Worm (Caenorhabditis elegans) whole organism, L2 larva: ENCODE measurements around the gene cmd-1.
A peak's percentile ranks its signal among the peaks of the same experiment; 100 is the strongest.

Source experiments
- C34F6.9 ChIP-seq: fragments of 150-350 bp; optimal IDR thresholded peaks from 2 replicates; lab custom pipeline; 2014; ENCODE audit warnings: missing biosample characterization, missing genetic modification characterization
- F13H6.1 ChIP-seq: sonication (generic microtip); optimal IDR thresholded peaks from 2 replicates; lab custom pipeline; 2016; ENCODE audit warnings: missing genetic modification characterization, missing compliant biosample characterization
- R02D3.7 ChIP-seq: fragments of 150-350 bp; optimal IDR thresholded peaks from 2 replicates; lab custom pipeline; 2014; ENCODE audit warnings: missing biosample characterization, missing genetic modification characterization
- Y55F3AM.14 ChIP-seq: fragments of 200-800 bp; sonication (Bioruptor generic); optimal IDR thresholded peaks from 2 replicates; lab custom pipeline; 2018; ENCODE audit warnings: mild to moderate bottlenecking, missing genetic modification characterization, missing compliant biosample characterization
- alr-1 ChIP-seq: fragments of 150-350 bp; optimal IDR thresholded peaks from 2 replicates; lab custom pipeline; 2014; ENCODE audit warnings: missing biosample characterization, missing genetic modification characterization
- blmp-1 ChIP-seq: sonication (generic microtip); optimal IDR thresholded peaks from 2 replicates; lab custom pipeline; 2017; ENCODE audit warnings: missing genetic modification characterization, mild to moderate bottlenecking, missing compliant biosample characterization, antibody characterized with exemption, moderate library complexity; ENCODE audit not compliant: insufficient read depth
- ceh-16 ChIP-seq: fragments of 150-350 bp; optimal IDR thresholded peaks from 2 replicates; lab custom pipeline; 2014; ENCODE audit warnings: missing biosample characterization, missing genetic modification characterization
- ceh-82 ChIP-seq: fragments of 150-350 bp; optimal IDR thresholded peaks from 2 replicates; lab custom pipeline; 2014; ENCODE audit warnings: missing biosample characterization, missing genetic modification characterization
- crh-2 ChIP-seq: sonication (generic microtip); optimal IDR thresholded peaks from 2 replicates; lab custom pipeline; 2017; ENCODE audit warnings: missing biosample characterization, missing genetic modification characterization
- dmd-4 ChIP-seq: sonication (generic microtip); optimal IDR thresholded peaks from 2 replicates; lab custom pipeline; 2017; ENCODE audit warnings: missing biosample characterization, missing genetic modification characterization
- egl-27 ChIP-seq: sonication (generic microtip); optimal IDR thresholded peaks from 3 replicates; lab custom pipeline; 2017; ENCODE audit warnings: missing biosample characterization, missing genetic modification reagents, missing genetic modification characterization
- elt-3 ChIP-seq: sonication (generic microtip); optimal IDR thresholded peaks from 2 replicates; lab custom pipeline; 2017; ENCODE audit warnings: missing biosample characterization, missing genetic modification characterization
- fos-1 ChIP-seq: fragments of 150-350 bp; optimal IDR thresholded peaks from 2 replicates; lab custom pipeline; 2014; ENCODE audit warnings: missing biosample characterization, missing genetic modification characterization
- gmeb-1 ChIP-seq: fragments of 150-350 bp; optimal IDR thresholded peaks from 2 replicates; lab custom pipeline; 2014; ENCODE audit warnings: missing biosample characterization, missing genetic modification characterization
- lin-11 ChIP-seq: fragments of 150-350 bp; sonication (generic microtip); optimal IDR thresholded peaks from 2 replicates; lab custom pipeline; 2014; ENCODE audit warnings: missing biosample characterization, missing genetic modification characterization, inconsistent platforms, mixed read lengths
- lin-13 ChIP-seq: fragments of 150-350 bp; optimal IDR thresholded peaks from 2 replicates; lab custom pipeline; 2014; ENCODE audit warnings: missing biosample characterization, missing genetic modification reagents, missing genetic modification characterization
- lin-39 ChIP-seq: fragments of 150-350 bp; optimal IDR thresholded peaks from 2 replicates; lab custom pipeline; 2014; ENCODE audit warnings: missing biosample characterization, missing genetic modification reagents, missing genetic modification characterization
- lsy-2 ChIP-seq, 2 experiments: fragments of 150-350 bp in 1 of 2; sonication (generic microtip) in 1 of 2; optimal IDR thresholded peaks; 2 replicates each; lab custom pipeline; 2014 to 2017; ENCODE audit warnings: missing biosample characterization in 2 of 2, missing genetic modification characterization in 2 of 2
- mab-5 ChIP-seq: fragments of 150-350 bp; optimal IDR thresholded peaks from 2 replicates; lab custom pipeline; 2014; ENCODE audit warnings: missing biosample characterization, missing genetic modification characterization
- mbf-1 ChIP-seq: sonication (generic microtip); optimal IDR thresholded peaks from 2 replicates; lab custom pipeline; 2017; ENCODE audit warnings: missing biosample characterization, missing genetic modification characterization
- nhr-10 ChIP-seq: sonication (generic microtip); optimal IDR thresholded peaks from 2 replicates; lab custom pipeline; 2017; ENCODE audit warnings: missing biosample characterization, missing genetic modification characterization
- nhr-11 ChIP-seq: fragments of 150-350 bp; optimal IDR thresholded peaks from 2 replicates; lab custom pipeline; 2014; ENCODE audit warnings: missing biosample characterization, missing genetic modification characterization
- nhr-12 ChIP-seq: fragments of 150-350 bp; optimal IDR thresholded peaks from 2 replicates; lab custom pipeline; 2014; ENCODE audit warnings: missing biosample characterization, missing genetic modification characterization
- nhr-129 ChIP-seq: fragments of 150-350 bp; optimal IDR thresholded peaks from 2 replicates; lab custom pipeline; 2014; ENCODE audit warnings: missing biosample characterization, missing genetic modification characterization
- nhr-21 ChIP-seq: fragments of 150-350 bp; optimal IDR thresholded peaks from 2 replicates; lab custom pipeline; 2014; ENCODE audit warnings: missing biosample characterization, missing genetic modification characterization
- nhr-23 ChIP-seq: fragments of 150-350 bp; optimal IDR thresholded peaks from 2 replicates; lab custom pipeline; 2014; ENCODE audit warnings: missing biosample characterization, missing genetic modification reagents, missing genetic modification characterization
- nhr-237 ChIP-seq: fragments of 150-350 bp; optimal IDR thresholded peaks from 2 replicates; lab custom pipeline; 2014; ENCODE audit warnings: missing biosample characterization, missing genetic modification characterization
- nhr-25 ChIP-seq: fragments of 150-350 bp; sonication (generic microtip); optimal IDR thresholded peaks from 3 replicates; lab custom pipeline; 2014; ENCODE audit warnings: missing biosample characterization, missing genetic modification characterization
- nhr-6 ChIP-seq: fragments of 150-350 bp; optimal IDR thresholded peaks from 2 replicates; lab custom pipeline; 2014; ENCODE audit warnings: missing biosample characterization, missing genetic modification characterization
- nhr-77 ChIP-seq: fragments of 150-350 bp; optimal IDR thresholded peaks from 2 replicates; lab custom pipeline; 2014; ENCODE audit warnings: missing biosample characterization, missing genetic modification characterization
- peb-1 ChIP-seq: fragments of 150-350 bp; optimal IDR thresholded peaks from 2 replicates; lab custom pipeline; 2014; ENCODE audit warnings: missing biosample characterization, missing genetic modification characterization
- sem-4 ChIP-seq: fragments of 150-350 bp; optimal IDR thresholded peaks from 2 replicates; lab custom pipeline; 2014; ENCODE audit warnings: missing biosample characterization, missing genetic modification reagents, missing genetic modification characterization
- skn-1 ChIP-seq: sonication (generic microtip); optimal IDR thresholded peaks from 2 replicates; lab custom pipeline; 2017; ENCODE audit warnings: missing biosample characterization, missing genetic modification characterization
- sma-3 ChIP-seq: sonication (generic microtip); optimal IDR thresholded peaks from 2 replicates; lab custom pipeline; 2016; ENCODE audit warnings: missing genetic modification reagents, missing genetic modification characterization, missing compliant biosample characterization
- snpc-4 ChIP-seq: fragments of 150-350 bp; optimal IDR thresholded peaks from 2 replicates; lab custom pipeline; 2014; ENCODE audit warnings: missing biosample characterization, missing genetic modification characterization
- unc-39 ChIP-seq: fragments of 150-350 bp; optimal IDR thresholded peaks from 2 replicates; lab custom pipeline; 2014; ENCODE audit warnings: missing biosample characterization, missing genetic modification characterization
- unc-62 ChIP-seq: fragments of 150-350 bp; optimal IDR thresholded peaks from 2 replicates; lab custom pipeline; 2014; ENCODE audit warnings: missing biosample characterization, missing genetic modification reagents, missing genetic modification characterization
- zag-1 ChIP-seq: fragments of 150-350 bp; optimal IDR thresholded peaks from 2 replicates; lab custom pipeline; 2014; ENCODE audit warnings: missing biosample characterization, missing genetic modification characterization
- ztf-1 ChIP-seq: fragments of 200-800 bp; sonication (Bioruptor generic); conservative IDR thresholded peaks from 2 replicates; pipeline ENCODE4 v1.3.6; 2022; ENCODE audit warnings: missing genetic modification characterization, missing compliant biosample characterization
- ztf-11 ChIP-seq: sonication (generic microtip); optimal IDR thresholded peaks from 2 replicates; lab custom pipeline; 2017; ENCODE audit warnings: missing biosample characterization, missing genetic modification characterization
- ztf-4 ChIP-seq: fragments of 150-350 bp; optimal IDR thresholded peaks from 2 replicates; lab custom pipeline; 2014; ENCODE audit warnings: missing biosample characterization, missing genetic modification characterization

Gene cmd-1

ce11 chrV:1155914-1156313 is at the start of gene cmd-1:
Gene cmd-1 (plus strand): TSS chrV:1156271.
- no peak for TF ChIP-seq peb-1 (tag; lab: Kevin White, UChicago)
- peak; percentile 30 for TF ChIP-seq gmeb-1 (tag; lab: Kevin White, UChicago)
- no peak for TF ChIP-seq lsy-2 (tag; optimal IDR thresholded peaks at IDR 0.05; lab: Kevin White, UChicago)
- no peak for TF ChIP-seq lin-39 (tag; lab: Kevin White, UChicago)
- peak; percentile 15 for TF ChIP-seq crh-2 (tag; lab: Kevin White, UChicago)
- TF ChIP-seq fos-1 (tag; lab: Kevin White, UChicago), result peak; percentile 81
- peak; percentile 45 for TF ChIP-seq lin-13 (GFP tag; lab: Kevin White, UChicago)
- TF ChIP-seq nhr-21 (tag; lab: Kevin White, UChicago), result peak; percentile 42
- TF ChIP-seq sma-3 (GFP tag; lab: Kevin White, UChicago), result peak; percentile 56
- TF ChIP-seq, all 48 proteins: peak for 6

ce11 chrV:1112180-1112579 is 43.9 kb upstream of the cmd-1 start:
- TF ChIP-seq lin-13 (GFP tag; lab: Kevin White, UChicago) (no peak), elt-3 (tag; lab: Kevin White, UChicago) (no peak), ceh-82 (tag; lab: Kevin White, UChicago) (no peak), dmd-4 (tag; lab: Kevin White, UChicago) (no peak), ztf-11 (tag; lab: Kevin White, UChicago) (no peak), crh-2 (tag; lab: Kevin White, UChicago) (no peak), nhr-10 (tag; lab: Kevin White, UChicago) (no peak), alr-1 (no peak), fos-1 (tag; lab: Kevin White, UChicago) (no peak), unc-62 (no peak), nhr-12 (tag; lab: Kevin White, UChicago) (no peak), snpc-4 (tag; lab: Kevin White, UChicago) (no peak), skn-1 (no peak), ztf-1 (GFP tag; lab: Robert Waterston, UW) (no peak), nhr-21 (tag; lab: Kevin White, UChicago) (no peak), nhr-237 (tag; lab: Kevin White, UChicago) (no peak), gmeb-1 (tag; lab: Kevin White, UChicago) (no peak), F13H6.1 (tag; lab: Kevin White, UChicago) (no peak), unc-39 (tag; lab: Kevin White, UChicago) (no peak), nhr-77 (no peak)
- TF ChIP-seq, all 48 proteins: peak for 0

- no peak for TF ChIP-seq F13H6.1 (tag; lab: Kevin White, UChicago)
- no peak for TF ChIP-seq alr-1
- TF ChIP-seq nhr-129 (tag; lab: Kevin White, UChicago), result no peak
- no peak for TF ChIP-seq nhr-11
- no peak for TF ChIP-seq R02D3.7
- no peak for TF ChIP-seq unc-39 (tag; lab: Kevin White, UChicago)
- no peak for TF ChIP-seq ceh-16 (tag; lab: Kevin White, UChicago)
- no peak for TF ChIP-seq blmp-1 (tag; lab: Kevin White, UChicago)
- no peak for TF ChIP-seq mbf-1 (tag; lab: Kevin White, UChicago)
- no peak for TF ChIP-seq Y55F3AM.14
- no peak for TF ChIP-seq C34F6.9 (tag; lab: Kevin White, UChicago)
- TF ChIP-seq nhr-21 (tag; lab: Kevin White, UChicago), result no peak
- no peak for TF ChIP-seq sem-4 (tag; lab: Kevin White, UChicago)
- no peak for TF ChIP-seq elt-3 (tag; lab: Kevin White, UChicago)
- TF ChIP-seq mab-5 (tag; lab: Kevin White, UChicago), result no peak
These were observed 43.4 kb upstream of the cmd-1 start, which contains the start of gene Y50D4B.1 for ce11 chrV:1112658-1113057. Gene Y50D4B.1 (plus strand): TSS chrV:1112958.

ce11 chrV:1120101-1120500 is 36.0 kb upstream of the cmd-1 start:
- TF ChIP-seq nhr-10 (tag; lab: Kevin White, UChicago), result no peak
- no peak for TF ChIP-seq ztf-1 (GFP tag; lab: Robert Waterston, UW)
- no peak for TF ChIP-seq nhr-23 (tag; lab: Kevin White, UChicago)
- no peak for TF ChIP-seq sem-4 (tag; lab: Kevin White, UChicago)
- TF ChIP-seq zag-1, result no peak
- TF ChIP-seq snpc-4 (tag; lab: Kevin White, UChicago), result no peak
- no peak for TF ChIP-seq lsy-2 (tag; optimal IDR thresholded peaks at IDR 0.05; lab: Kevin White, UChicago)
- TF ChIP-seq nhr-6 (tag; lab: Kevin White, UChicago), result no peak
- no peak for TF ChIP-seq dmd-4 (tag; lab: Kevin White, UChicago)
- TF ChIP-seq lin-11 (tag; lab: Kevin White, UChicago), result no peak
- no peak for TF ChIP-seq fos-1 (tag; lab: Kevin White, UChicago)
- TF ChIP-seq nhr-12 (tag; lab: Kevin White, UChicago), result no peak
- TF ChIP-seq nhr-25 (tag; lab: Kevin White, UChicago), result no peak
- no peak for TF ChIP-seq alr-1
- no peak for TF ChIP-seq ztf-4 (tag; lab: Kevin White, UChicago)
- TF ChIP-seq egl-27 (tag; lab: Kevin White, UChicago), result no peak
